Fruit fly (Drosophila melanogaster) whole organism, embryonic: ENCODE results near the gene Vha14-2.

Experiments
- Abd-B ChIP-seq: fragments of 200-800 bp; sonication (Bioruptor generic); optimal IDR thresholded peaks from 2 replicates; lab custom pipeline; 2018; ENCODE audit warnings: missing biosample characterization, mild to moderate bottlenecking, missing genetic modification characterization, moderate library complexity
- Atf3 ChIP-seq: fragments of 200-800 bp; sonication (Bioruptor generic); optimal IDR thresholded peaks from 3 replicates; lab custom pipeline; 2016; ENCODE audit warnings: missing biosample characterization, missing genetic modification characterization
- Awh ChIP-seq: fragments of 200-800 bp; sonication (Bioruptor generic); IDR thresholded peaks from 2 replicates; pipeline ENCODE4, ENCODE4 v1.3.6; 2022; ENCODE audit warnings: missing biosample characterization, missing genetic modification characterization
- CG10431 ChIP-seq: fragments of 200-800 bp; sonication (Bioruptor generic); optimal IDR thresholded peaks from 3 replicates; lab custom pipeline; 2018; ENCODE audit warnings: missing biosample characterization, mild to moderate bottlenecking, missing genetic modification characterization
- CG10543 ChIP-seq: fragments of 200-800 bp; sonication (Bioruptor generic); optimal IDR thresholded peaks from 3 replicates; lab custom pipeline; 2017; ENCODE audit warnings: missing biosample characterization, mild to moderate bottlenecking, missing genetic modification characterization, moderate library complexity
- CG10959 ChIP-seq: fragments of 200-800 bp; sonication (Bioruptor generic); IDR thresholded peaks from 2 replicates; pipeline ENCODE4 v1.3.6; 2022; ENCODE audit warnings: missing biosample characterization, missing genetic modification characterization
- CG12299 ChIP-seq: fragments of 200-800 bp; sonication (Bioruptor generic); optimal IDR thresholded peaks from 2 replicates; lab custom pipeline; 2018; ENCODE audit warnings: missing biosample characterization, mild to moderate bottlenecking, missing genetic modification characterization
- CG12769 ChIP-seq: fragments of 200-800 bp; sonication (Bioruptor generic); optimal IDR thresholded peaks from 2 replicates; lab custom pipeline; 2019; ENCODE audit warnings: missing biosample characterization, mild to moderate bottlenecking, missing genetic modification characterization, moderate library complexity
- CG13894 ChIP-seq: fragments of 200-800 bp; sonication (Bioruptor generic); optimal IDR thresholded peaks from 3 replicates; lab custom pipeline; 2018; ENCODE audit warnings: missing biosample characterization, mild to moderate bottlenecking, missing genetic modification characterization, moderate library complexity
- CG18619 ChIP-seq: fragments of 200-800 bp; sonication (Bioruptor generic); optimal IDR thresholded peaks from 3 replicates; lab custom pipeline; 2017; ENCODE audit warnings: missing biosample characterization, mild to moderate bottlenecking, missing genetic modification characterization
- CG3847 ChIP-seq: fragments of 200-800 bp; sonication (Bioruptor generic); IDR thresholded peaks from 2 replicates; pipeline ENCODE4 v1.3.6; 2022; ENCODE audit warnings: missing biosample characterization, missing genetic modification characterization
- CG4854 ChIP-seq: fragments of 200-800 bp; sonication (Bioruptor generic); optimal IDR thresholded peaks from 2 replicates; lab custom pipeline; 2016; ENCODE audit warnings: missing biosample characterization, missing genetic modification characterization, inconsistent platforms
- CG6683 ChIP-seq: fragments of 200-800 bp; sonication (Bioruptor generic); optimal IDR thresholded peaks from 2 replicates; lab custom pipeline; 2017; ENCODE audit warnings: missing biosample characterization, mild to moderate bottlenecking, missing genetic modification characterization, missing genetic modification reagents
- CG7987 ChIP-seq: fragments of 200-800 bp; sonication (Bioruptor generic); optimal IDR thresholded peaks from 2 replicates; lab custom pipeline; 2018; ENCODE audit warnings: missing biosample characterization, mild to moderate bottlenecking, missing genetic modification characterization, moderate library complexity
- CG8924 ChIP-seq: fragments of 200-800 bp; optimal IDR thresholded peaks from 3 replicates; lab custom pipeline; 2019; ENCODE audit warnings: missing biosample characterization, mild to moderate bottlenecking, missing genetic modification characterization, moderate library complexity
- CrebB ChIP-seq: fragments of 200-800 bp; sonication (Bioruptor generic); optimal IDR thresholded peaks from 3 replicates; lab custom pipeline; 2018; ENCODE audit warnings: missing biosample characterization, mild to moderate bottlenecking, missing genetic modification characterization
- Dll ChIP-seq: fragments of 200-800 bp; sonication (Bioruptor generic); IDR thresholded peaks from 4 replicates; pipeline ENCODE4 v1.3.6; 2022; ENCODE audit warnings: missing biosample characterization, missing genetic modification characterization; ENCODE audit not compliant: partially characterized antibody
- E2f1 ChIP-seq: fragments of 200-800 bp; sonication (Bioruptor generic); IDR thresholded peaks from 2 replicates; pipeline ENCODE4 v1.3.6; 2022; ENCODE audit warnings: missing biosample characterization, missing genetic modification characterization
- HLH3B ChIP-seq: fragments of 200-800 bp; sonication (Bioruptor generic); IDR thresholded peaks from 2 replicates; pipeline ENCODE4 v1.3.6; 2022; ENCODE audit warnings: missing biosample characterization, missing genetic modification characterization
- HmgD ChIP-seq: fragments of 200-800 bp; sonication (Bioruptor generic); optimal IDR thresholded peaks from 3 replicates; lab custom pipeline; 2016; ENCODE audit warnings: missing biosample characterization, missing genetic modification characterization
- HmgZ ChIP-seq: fragments of 200-800 bp; sonication (Bioruptor generic); optimal IDR thresholded peaks from 2 replicates; lab custom pipeline; 2018; ENCODE audit warnings: missing biosample characterization, mild to moderate bottlenecking, missing genetic modification characterization
- Jarid2 ChIP-seq: fragments of 200-800 bp; sonication (Bioruptor generic); optimal IDR thresholded peaks from 3 replicates; lab custom pipeline; 2017; ENCODE audit warnings: mild to moderate bottlenecking, missing biosample characterization, missing genetic modification reagents, missing genetic modification characterization
- Mad ChIP-seq: fragments of 200-800 bp; sonication (Bioruptor generic); optimal IDR thresholded peaks from 2 replicates; lab custom pipeline; 2016; ENCODE audit warnings: missing biosample characterization, missing genetic modification characterization
- Med ChIP-seq: fragments of 200-800 bp; sonication (Bioruptor generic); peaks from one replicate; lab custom pipeline; 2016; ENCODE audit warnings: missing biosample characterization, missing genetic modification characterization, mild to moderate bottlenecking, inconsistent platforms, moderate library complexity
- Sox100B ChIP-seq: fragments of 200-800 bp; sonication (Bioruptor generic); optimal IDR thresholded peaks from 3 replicates; lab custom pipeline; 2018; ENCODE audit warnings: missing biosample characterization, mild to moderate bottlenecking, missing genetic modification characterization
- Ssrp ChIP-seq: fragments of 200-800 bp; sonication (Bioruptor generic); optimal IDR thresholded peaks from 2 replicates; lab custom pipeline; 2018; ENCODE audit warnings: missing biosample characterization, mild to moderate bottlenecking, missing genetic modification characterization, moderate library complexity
- Trl ChIP-seq, 3 experiments: fragments of >200 bp in 2 of 3; fragments of 200-800 bp in 1 of 3; sonication (Bioruptor generic) in 1 of 3; optimal IDR thresholded peaks; 2 replicates in 1 of 3; 3 replicates in 2 of 3; lab custom pipeline; 2016 to 2017; ENCODE audit warnings: missing biosample characterization in 1 of 3, missing genetic modification characterization in 1 of 3
- abd-A ChIP-seq: fragments of 200-800 bp; sonication (Bioruptor generic); optimal IDR thresholded peaks from 3 replicates; lab custom pipeline; 2019; ENCODE audit warnings: missing biosample characterization, mild to moderate bottlenecking, missing genetic modification characterization, moderate library complexity
- ap ChIP-seq: fragments of 200-800 bp; sonication (Bioruptor generic); IDR thresholded peaks from 2 replicates; pipeline ENCODE4 v1.3.6; 2022; ENCODE audit warnings: missing biosample characterization, missing genetic modification characterization
- ci ChIP-seq: fragments of 200-800 bp; sonication (Bioruptor generic); IDR thresholded peaks from 3 replicates; pipeline ENCODE4 v1.3.6; 2022; ENCODE audit warnings: missing biosample characterization, missing genetic modification characterization
- crol ChIP-seq: fragments of 200-800 bp; sonication (Bioruptor generic); IDR thresholded peaks from 2 replicates; pipeline ENCODE4 v1.3.6; 2022; ENCODE audit warnings: missing biosample characterization, missing genetic modification characterization
- gcm ChIP-seq: fragments of 200-800 bp; sonication (Bioruptor generic); optimal IDR thresholded peaks from 2 replicates; lab custom pipeline; 2019; ENCODE audit warnings: missing biosample characterization, mild to moderate bottlenecking, missing genetic modification characterization, moderate library complexity
- hb ChIP-seq: fragments of 200-800 bp; sonication (Bioruptor generic); IDR thresholded peaks from 3 replicates; pipeline ENCODE4 v1.3.6; 2022; ENCODE audit warnings: missing biosample characterization, missing genetic modification characterization; ENCODE audit not compliant: partially characterized antibody
- ken ChIP-seq: fragments of 200-800 bp; sonication (Bioruptor generic); IDR thresholded peaks from 3 replicates; pipeline ENCODE4 v1.3.6; 2022; ENCODE audit warnings: missing biosample characterization, missing genetic modification characterization
- kni ChIP-seq: fragments of 200-800 bp; sonication (Bioruptor generic); optimal IDR thresholded peaks from 3 replicates; lab custom pipeline; 2017; ENCODE audit warnings: mild to moderate bottlenecking, missing biosample characterization, missing genetic modification reagents, missing genetic modification characterization
- nom ChIP-seq: fragments of 200-800 bp; sonication (Bioruptor generic); optimal IDR thresholded peaks from 2 replicates; lab custom pipeline; 2017; ENCODE audit warnings: missing biosample characterization, missing genetic modification characterization, mild to moderate bottlenecking, moderate library complexity, missing genetic modification reagents
- oc ChIP-seq: fragments of 200-800 bp; sonication (Bioruptor generic); optimal IDR thresholded peaks from 2 replicates; lab custom pipeline; 2018; ENCODE audit warnings: missing biosample characterization, mild to moderate bottlenecking, missing genetic modification characterization, moderate library complexity
- pb ChIP-seq: fragments of 200-800 bp; sonication (Bioruptor generic); optimal IDR thresholded peaks from 3 replicates; lab custom pipeline; 2016; ENCODE audit warnings: missing biosample characterization, missing genetic modification characterization
- pnt ChIP-seq: fragments of 200-800 bp; sonication (Bioruptor generic); optimal IDR thresholded peaks from 3 replicates; lab custom pipeline; 2016; ENCODE audit warnings: missing biosample characterization, missing genetic modification characterization
- prd ChIP-seq, 3 experiments: fragments of >200 bp in 2 of 3; fragments of 200-800 bp in 1 of 3; sonication (Bioruptor generic) in 1 of 3; optimal IDR thresholded peaks in 2 of 3; IDR thresholded peaks in 1 of 3; 2 replicates in 2 of 3; 3 replicates in 1 of 3; pipeline versions ENCODE4 v1.3.6 to Lab custom; 2017 to 2022; ENCODE audit warnings: missing biosample characterization in 1 of 3, missing genetic modification characterization in 1 of 3
- pros ChIP-seq: fragments of 200-800 bp; sonication (Bioruptor generic); optimal IDR thresholded peaks from 3 replicates; lab custom pipeline; 2019; ENCODE audit warnings: missing biosample characterization, mild to moderate bottlenecking, missing genetic modification characterization, moderate library complexity
- psq ChIP-seq: fragments of 200-800 bp; sonication (Bioruptor generic); optimal IDR thresholded peaks from 2 replicates; lab custom pipeline; 2017; ENCODE audit warnings: missing biosample characterization, missing genetic modification characterization
- pum ChIP-seq: fragments of 200-800 bp; sonication (Bioruptor generic); optimal IDR thresholded peaks from 2 replicates; lab custom pipeline; 2016; ENCODE audit warnings: missing biosample characterization, missing genetic modification characterization
- pzg ChIP-seq: fragments of 200-800 bp; sonication (Bioruptor generic); optimal IDR thresholded peaks from 3 replicates; lab custom pipeline; 2018; ENCODE audit warnings: missing biosample characterization, mild to moderate bottlenecking, missing genetic modification characterization, moderate library complexity
- rib ChIP-seq: fragments of 200-800 bp; sonication (Bioruptor generic); IDR thresholded peaks from 2 replicates; pipeline ENCODE4 v1.3.6; 2022; ENCODE audit warnings: missing biosample characterization, missing genetic modification characterization
- sna ChIP-seq: fragments of 200-800 bp; sonication (Bioruptor generic); IDR thresholded peaks from 2 replicates; pipeline ENCODE4 v1.3.6; 2022; ENCODE audit warnings: missing biosample characterization, missing genetic modification characterization; ENCODE audit not compliant: partially characterized antibody
- tll ChIP-seq, 2 experiments: fragments of 200-800 bp in 1 of 2; fragments of >200 bp in 1 of 2; sonication (Bioruptor generic) in 1 of 2; optimal IDR thresholded peaks; 2 replicates each; lab custom pipeline; 2017 to 2019; ENCODE audit warnings: missing biosample characterization in 2 of 2, missing genetic modification characterization in 2 of 2, mild to moderate bottlenecking in 1 of 2, moderate library complexity in 1 of 2

Vha14-2 gene

DNA sequence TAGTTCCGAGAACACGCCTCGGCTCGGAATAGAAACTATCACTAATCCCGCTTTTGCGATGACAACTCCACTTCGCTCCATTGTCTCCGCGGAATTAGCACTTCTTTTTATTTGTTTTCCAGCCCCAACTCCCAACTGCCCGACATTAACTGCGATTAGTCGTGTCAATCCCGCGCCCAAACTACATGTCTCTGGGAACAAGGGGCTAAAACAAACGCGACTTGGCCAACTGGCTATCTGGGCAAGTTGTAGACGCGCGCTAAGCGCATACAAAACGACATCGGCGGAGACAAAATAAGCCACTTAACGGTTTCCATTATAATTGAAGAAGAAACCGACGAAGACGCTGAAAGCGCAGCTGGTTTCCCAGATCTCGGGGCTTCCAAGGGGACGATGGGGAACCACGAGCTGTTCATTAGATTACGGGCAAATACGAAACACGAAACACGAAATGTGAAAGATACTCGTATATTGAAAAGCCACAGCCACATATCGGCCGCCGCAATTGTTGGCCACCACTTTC is 32.4 kb downstream of the Vha14-2 start:
- TF ChIP-seq abd-A (tag; lab: Kevin White, UChicago) (peak; percentile 25), Awh (GFP tag; lab: Robert Waterston, UW) (peak; percentile 40; the same call in 1 of the 2 replicates), CG10431 (GFP tag; lab: Kevin White, UChicago) (peak; percentile 92), Ssrp (tag; lab: Kevin White, UChicago) (no peak), tll (GFP tag; optimal IDR thresholded peaks at IDR 0.05; lab: Kevin White, UChicago) (no peak), CG12769 (tag; lab: Kevin White, UChicago) (peak; percentile 3), CG10959 (no peak), kni (GFP tag; lab: Kevin White, UChicago) (no peak), HmgD (GFP tag; lab: Kevin White, UChicago) (no peak), Med (GFP tag; lab: Kevin White, UChicago) (peak; percentile 60), Mad (GFP tag; lab: Kevin White, UChicago) (no peak), CG7987 (GFP tag; lab: Kevin White, UChicago) (no peak), CG12299 (tag; lab: Kevin White, UChicago) (no peak), pros (GFP tag; lab: Kevin White, UChicago) (peak; percentile 75), CG10543 (GFP tag; lab: Kevin White, UChicago) (no peak), ap (no peak), Dll (GFP tag; lab: Robert Waterston, UW) (0 out of 4 replicates have a peak, but pooled peaks have one; percentile 31), crol (GFP tag; lab: Robert Waterston, UW) (0 out of 2 replicates have a peak, but pooled peaks have one; percentile 16), hb (GFP tag; lab: Robert Waterston, UW) (peak; percentile 60; the same call in 2 of the 3 replicates), oc (tag; lab: Kevin White, UChicago) (peak; percentile 85)

DNA sequence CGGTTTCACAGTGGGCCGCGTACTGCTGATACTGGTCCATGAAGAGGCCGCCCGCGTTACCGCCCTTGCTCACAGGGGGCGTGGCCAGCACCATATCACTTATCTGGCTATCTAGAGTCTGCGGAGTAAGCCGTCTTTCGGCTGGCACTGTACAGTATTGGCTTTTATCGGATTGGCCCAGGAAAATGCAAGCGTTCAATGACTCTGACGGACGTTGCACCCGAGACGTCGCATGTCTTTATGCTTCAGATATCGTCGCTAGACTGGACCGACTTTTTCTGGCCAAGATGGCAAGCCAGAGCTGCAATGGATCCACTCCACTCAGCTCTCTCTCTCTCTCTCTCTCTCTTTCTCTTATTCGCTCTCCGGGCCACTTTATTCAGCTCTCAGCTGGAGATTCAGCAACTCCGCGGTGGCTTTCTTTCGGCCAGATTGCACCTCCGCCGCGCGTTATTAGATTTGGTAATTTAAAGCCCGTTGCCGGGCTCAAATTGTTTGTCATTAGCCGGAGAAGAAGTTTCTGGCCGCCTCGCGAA is 34.6 kb downstream of the Vha14-2 start, which contains the start of gene CG31559:
Gene CG31559, minus strand, starts transcription at position 273 of the 536 bp plus-strand sequence.
- TF ChIP-seq sna (GFP tag; lab: Robert Waterston, UW) (0 out of 2 replicates have a peak, but pooled peaks have one; percentile 16), Atf3 (GFP tag; lab: Kevin White, UChicago) (no peak), CG3847 (GFP tag; lab: Robert Waterston, UW) (no peak), E2f1 (no peak), ci (peak; percentile 31; the same call in 1 of the 3 replicates), pzg (GFP tag; lab: Kevin White, UChicago) (no peak), pb (GFP tag; lab: Kevin White, UChicago) (no peak), Sox100B (GFP tag; lab: Kevin White, UChicago) (no peak), HmgZ (tag; lab: Kevin White, UChicago) (no peak), CG6683 (GFP tag; lab: Kevin White, UChicago) (no peak), Jarid2 (GFP tag; lab: Kevin White, UChicago) (peak; percentile 27), CG18619 (GFP tag; lab: Kevin White, UChicago) (no peak), CG4854 (GFP tag; lab: Kevin White, UChicago) (no peak), CG8924 (no peak), prd (optimal IDR thresholded peaks at IDR 0.05; lab: Kevin White, UChicago) (no peak), prd (GFP tag; IDR thresholded peaks at IDR 0.05; lab: Robert Waterston, UW) (no peak), gcm (no peak), HLH3B (0 out of 2 replicates have a peak, but pooled peaks have one; percentile 5), pnt (no peak), pum (GFP tag; lab: Kevin White, UChicago) (no peak), Abd-B (GFP tag; lab: Kevin White, UChicago) (no peak), CG13894 (tag; lab: Kevin White, UChicago) (no peak), CrebB (tag; lab: Kevin White, UChicago) (no peak), Trl (optimal IDR thresholded peaks at IDR 0.05; lab: Kevin White, UChicago) (peak; percentile 45 to 69), Trl (GFP tag; optimal IDR thresholded peaks at IDR 0.05; lab: Kevin White, UChicago) (no peak), psq (no peak), rib (GFP tag; lab: Robert Waterston, UW) (no peak), nom (no peak), ken (no peak)
